Fruit fly (Drosophila melanogaster) whole organism, embryonic: ENCODE results near the gene asl.

Experiments used
- Aef1 ChIP-seq: fragments of 200-800 bp; sonication (Bioruptor generic); IDR thresholded peaks from 3 replicates; pipeline ENCODE4 v1.3.6; 2022; ENCODE audit warnings: missing biosample characterization, missing genetic modification characterization
- Awh ChIP-seq: fragments of 200-800 bp; sonication (Bioruptor generic); IDR thresholded peaks from 2 replicates; pipeline ENCODE4, ENCODE4 v1.3.6; 2022; ENCODE audit warnings: missing biosample characterization, missing genetic modification characterization
- BtbVII ChIP-seq: fragments of 200-800 bp; sonication (Bioruptor generic); optimal IDR thresholded peaks from 3 replicates; lab custom pipeline; 2017; ENCODE audit warnings: missing biosample characterization, mild to moderate bottlenecking, missing genetic modification characterization
- CG11456 ChIP-seq: fragments of 200-800 bp; sonication (Bioruptor generic); IDR thresholded peaks from 3 replicates; pipeline ENCODE4 v1.3.6; 2022; ENCODE audit warnings: missing biosample characterization, missing genetic modification characterization
- CG12236 ChIP-seq: fragments of 200-800 bp; sonication (Bioruptor generic); optimal IDR thresholded peaks from 2 replicates; lab custom pipeline; 2016; ENCODE audit warnings: missing biosample characterization, missing genetic modification characterization
- CG12299 ChIP-seq: fragments of 200-800 bp; sonication (Bioruptor generic); optimal IDR thresholded peaks from 2 replicates; lab custom pipeline; 2018; ENCODE audit warnings: missing biosample characterization, mild to moderate bottlenecking, missing genetic modification characterization
- CG15514 ChIP-seq: fragments of 200-800 bp; sonication (Bioruptor generic); optimal IDR thresholded peaks from 3 replicates; lab custom pipeline; 2017; ENCODE audit warnings: missing biosample characterization, missing genetic modification characterization, mild to moderate bottlenecking, moderate library complexity, missing genetic modification reagents
- CG17186 ChIP-seq: fragments of 200-800 bp; sonication (Bioruptor generic); optimal IDR thresholded peaks from 3 replicates; lab custom pipeline; 2017; ENCODE audit warnings: missing biosample characterization, missing genetic modification reagents, missing genetic modification characterization
- CG17612 ChIP-seq: fragments of 200-800 bp; sonication (Bioruptor generic); IDR thresholded peaks from 2 replicates; pipeline ENCODE4 v1.3.6; 2022; ENCODE audit warnings: missing biosample characterization, missing genetic modification characterization
- CG17912 ChIP-seq: fragments of 200-800 bp; sonication (Bioruptor generic); optimal IDR thresholded peaks from 2 replicates; lab custom pipeline; 2018; ENCODE audit warnings: missing biosample characterization, mild to moderate bottlenecking, missing genetic modification characterization
- CG18476 ChIP-seq: fragments of 200-800 bp; sonication (Bioruptor generic); optimal IDR thresholded peaks from 2 replicates; lab custom pipeline; 2016; ENCODE audit warnings: missing biosample characterization, mild to moderate bottlenecking, missing genetic modification characterization
- CG18619 ChIP-seq: fragments of 200-800 bp; sonication (Bioruptor generic); optimal IDR thresholded peaks from 3 replicates; lab custom pipeline; 2017; ENCODE audit warnings: missing biosample characterization, mild to moderate bottlenecking, missing genetic modification characterization
- CG2199 ChIP-seq: fragments of 200-800 bp; sonication (Bioruptor generic); IDR thresholded peaks from 3 replicates; pipeline ENCODE4 v1.3.6; 2022; ENCODE audit warnings: missing biosample characterization, missing genetic modification characterization
- CG2202 ChIP-seq: fragments of 200-800 bp; sonication (Bioruptor generic); optimal IDR thresholded peaks from 2 replicates; lab custom pipeline; 2018; ENCODE audit warnings: missing biosample characterization, mild to moderate bottlenecking, missing genetic modification characterization
- CG3726 ChIP-seq: fragments of 200-800 bp; sonication (Bioruptor generic); IDR thresholded peaks from 3 replicates; pipeline ENCODE4, ENCODE4 v1.3.6; 2022; ENCODE audit warnings: missing biosample characterization, missing genetic modification characterization
- CG6654 ChIP-seq: fragments of 200-800 bp; sonication (Bioruptor generic); optimal IDR thresholded peaks from 2 replicates; lab custom pipeline; 2017; ENCODE audit warnings: missing biosample characterization, mild to moderate bottlenecking, missing genetic modification characterization
- CG7357 ChIP-seq: fragments of 200-800 bp; sonication (Bioruptor generic); IDR thresholded peaks from 3 replicates; pipeline ENCODE4 v1.3.6; 2022; ENCODE audit warnings: missing biosample characterization, missing genetic modification characterization
- CG7987 ChIP-seq: fragments of 200-800 bp; sonication (Bioruptor generic); optimal IDR thresholded peaks from 2 replicates; lab custom pipeline; 2018; ENCODE audit warnings: missing biosample characterization, mild to moderate bottlenecking, missing genetic modification characterization, moderate library complexity
- CHES-1-like ChIP-seq: fragments of 200-800 bp; sonication (Bioruptor generic); optimal IDR thresholded peaks from 2 replicates; lab custom pipeline; 2016; ENCODE audit warnings: missing biosample characterization, missing genetic modification characterization
- D ChIP-seq, 2 experiments: fragments of 200-800 bp in 1 of 2; fragments of >200 bp in 1 of 2; sonication (Bioruptor generic) in 1 of 2; optimal IDR thresholded peaks; 2 replicates in 1 of 2; 3 replicates in 1 of 2; lab custom pipeline; 2017; ENCODE audit warnings: mild to moderate bottlenecking in 1 of 2, missing biosample characterization in 1 of 2, missing genetic modification characterization in 1 of 2, missing genetic modification reagents in 1 of 2
- Dbx ChIP-seq: fragments of 200-800 bp; sonication (Bioruptor generic); IDR thresholded peaks from 3 replicates; pipeline ENCODE4 v1.3.6; 2022; ENCODE audit warnings: missing biosample characterization, missing genetic modification characterization
- E2f1 ChIP-seq: fragments of 200-800 bp; sonication (Bioruptor generic); IDR thresholded peaks from 2 replicates; pipeline ENCODE4 v1.3.6; 2022; ENCODE audit warnings: missing biosample characterization, missing genetic modification characterization
- E2f2 ChIP-seq: fragments of 200-800 bp; sonication (Bioruptor generic); IDR thresholded peaks from 2 replicates; pipeline ENCODE4 v1.3.6; 2022; ENCODE audit warnings: missing biosample characterization, missing genetic modification characterization
- Ets65A ChIP-seq: fragments of 200-800 bp; sonication (Bioruptor generic); peaks from one replicate; lab custom pipeline; 2016; ENCODE audit warnings: missing biosample characterization, missing genetic modification characterization
- Fer2 ChIP-seq: fragments of 200-800 bp; sonication (Bioruptor generic); optimal IDR thresholded peaks from 2 replicates; lab custom pipeline; 2018; ENCODE audit warnings: missing biosample characterization, mild to moderate bottlenecking, missing genetic modification characterization, moderate library complexity
- HLH3B ChIP-seq: fragments of 200-800 bp; sonication (Bioruptor generic); IDR thresholded peaks from 2 replicates; pipeline ENCODE4 v1.3.6; 2022; ENCODE audit warnings: missing biosample characterization, missing genetic modification characterization
- HLH54F ChIP-seq: fragments of 200-800 bp; sonication (Bioruptor generic); optimal IDR thresholded peaks from 3 replicates; lab custom pipeline; 2016; ENCODE audit warnings: missing biosample characterization, missing genetic modification characterization
- Kr ChIP-seq: fragments of 200-800 bp; sonication (Bioruptor generic); optimal IDR thresholded peaks from 2 replicates; lab custom pipeline; 2017; ENCODE audit warnings: missing biosample characterization, mild to moderate bottlenecking, missing genetic modification characterization
- NC2β ChIP-seq: fragments of 200-800 bp; sonication (Bioruptor generic); optimal IDR thresholded peaks from 2 replicates; lab custom pipeline; 2016; ENCODE audit warnings: missing biosample characterization, missing genetic modification characterization
- Nf-YA ChIP-seq: fragments of 200-800 bp; sonication (Bioruptor generic); IDR thresholded peaks from 2 replicates; pipeline ENCODE4 v1.3.6; 2022; ENCODE audit warnings: missing biosample characterization, missing genetic modification characterization
- Pdp1 ChIP-seq, 2 experiments: fragments of 200-800 bp; sonication (Bioruptor generic); optimal IDR thresholded peaks; 3 replicates each; lab custom pipeline; 2016; ENCODE audit warnings: missing biosample characterization in 2 of 2, missing genetic modification characterization in 2 of 2, mild to moderate bottlenecking in 1 of 2, moderate library complexity in 1 of 2
- Sin3A ChIP-seq: fragments of >200 bp; optimal IDR thresholded peaks from 2 replicates; lab custom pipeline; 2018
- Sox100B ChIP-seq: fragments of 200-800 bp; sonication (Bioruptor generic); optimal IDR thresholded peaks from 3 replicates; lab custom pipeline; 2018; ENCODE audit warnings: missing biosample characterization, mild to moderate bottlenecking, missing genetic modification characterization
- Sox102F ChIP-seq: fragments of 200-800 bp; sonication (Bioruptor generic); optimal IDR thresholded peaks from 2 replicates; lab custom pipeline; 2018; ENCODE audit warnings: missing biosample characterization, mild to moderate bottlenecking, missing genetic modification characterization, moderate library complexity
- Stat92E ChIP-seq, 3 experiments: fragments of >200 bp in 2 of 3; fragments of 200-800 bp in 1 of 3; sonication (Bioruptor generic) in 1 of 3; optimal IDR thresholded peaks; 2 replicates each; lab custom pipeline; 2017 to 2019; ENCODE audit warnings: missing biosample characterization in 3 of 3, missing genetic modification characterization in 3 of 3, mild to moderate bottlenecking in 1 of 3, moderate library complexity in 1 of 3
- bab2 ChIP-seq: fragments of 200-800 bp; sonication (Bioruptor generic); optimal IDR thresholded peaks from 2 replicates; lab custom pipeline; 2016; ENCODE audit warnings: missing biosample characterization, missing genetic modification characterization
- croc ChIP-seq: fragments of 200-800 bp; sonication (Bioruptor generic); conservative IDR thresholded peaks from 3 replicates; pipeline ENCODE4 v1.3.6; 2022; ENCODE audit warnings: missing biosample characterization, missing genetic modification characterization
- ems ChIP-seq: fragments of 200-800 bp; sonication (Bioruptor generic); optimal IDR thresholded peaks from 3 replicates; lab custom pipeline; 2016; ENCODE audit warnings: missing biosample characterization, missing genetic modification characterization
- exex ChIP-seq: fragments of 200-800 bp; sonication (Bioruptor generic); optimal IDR thresholded peaks from 4 replicates; lab custom pipeline; 2018; ENCODE audit warnings: missing biosample characterization, mild to moderate bottlenecking, missing genetic modification characterization, moderate library complexity
- gro ChIP-seq: fragments of 200-800 bp; sonication (Bioruptor generic); optimal IDR thresholded peaks from 2 replicates; lab custom pipeline; 2016; ENCODE audit warnings: missing biosample characterization, missing genetic modification characterization
- hkb ChIP-seq, 2 experiments: fragments of 200-800 bp in 1 of 2; fragments of >200 bp in 1 of 2; sonication (Bioruptor generic) in 1 of 2; IDR thresholded peaks in 1 of 2; optimal IDR thresholded peaks in 1 of 2; 2 replicates each; pipeline versions ENCODE4 v1.3.6 to Lab custom; 2017 to 2022; ENCODE audit warnings: missing biosample characterization in 1 of 2, missing genetic modification characterization in 1 of 2
- inv ChIP-seq: fragments of 200-800 bp; sonication (Bioruptor generic); IDR thresholded peaks from 2 replicates; pipeline ENCODE4 v1.3.6; 2022; ENCODE audit warnings: missing biosample characterization, missing genetic modification characterization; ENCODE audit not compliant: partially characterized antibody
- luna ChIP-seq: fragments of 200-800 bp; sonication (Bioruptor generic); optimal IDR thresholded peaks from 2 replicates; lab custom pipeline; 2016; ENCODE audit warnings: missing biosample characterization, missing genetic modification characterization
- mam ChIP-seq: fragments of 200-800 bp; sonication (Bioruptor generic); optimal IDR thresholded peaks from 3 replicates; lab custom pipeline; 2016; ENCODE audit warnings: missing biosample characterization, missing genetic modification characterization
- nau ChIP-seq: fragments of 200-800 bp; sonication (Bioruptor generic); optimal IDR thresholded peaks from 3 replicates; lab custom pipeline; 2017; ENCODE audit warnings: missing biosample characterization, mild to moderate bottlenecking, missing genetic modification characterization, missing genetic modification reagents
- nom ChIP-seq: fragments of 200-800 bp; sonication (Bioruptor generic); optimal IDR thresholded peaks from 2 replicates; lab custom pipeline; 2017; ENCODE audit warnings: missing biosample characterization, missing genetic modification characterization, mild to moderate bottlenecking, moderate library complexity, missing genetic modification reagents
- oc ChIP-seq: fragments of 200-800 bp; sonication (Bioruptor generic); optimal IDR thresholded peaks from 2 replicates; lab custom pipeline; 2018; ENCODE audit warnings: missing biosample characterization, mild to moderate bottlenecking, missing genetic modification characterization, moderate library complexity
- sisA ChIP-seq: fragments of 200-800 bp; sonication (Bioruptor generic); IDR thresholded peaks from 2 replicates; pipeline ENCODE4 v1.3.6; 2022; ENCODE audit warnings: missing biosample characterization, missing genetic modification characterization
- toy ChIP-seq: fragments of 200-800 bp; sonication (Bioruptor generic); IDR thresholded peaks from 2 replicates; pipeline ENCODE4 v1.3.6; 2022; ENCODE audit warnings: missing biosample characterization, missing genetic modification characterization
- usp ChIP-seq: fragments of >200 bp; optimal IDR thresholded peaks from 2 replicates; lab custom pipeline; 2017; ENCODE audit warnings: missing biosample characterization, missing genetic modification characterization

The asl gene

DNA sequence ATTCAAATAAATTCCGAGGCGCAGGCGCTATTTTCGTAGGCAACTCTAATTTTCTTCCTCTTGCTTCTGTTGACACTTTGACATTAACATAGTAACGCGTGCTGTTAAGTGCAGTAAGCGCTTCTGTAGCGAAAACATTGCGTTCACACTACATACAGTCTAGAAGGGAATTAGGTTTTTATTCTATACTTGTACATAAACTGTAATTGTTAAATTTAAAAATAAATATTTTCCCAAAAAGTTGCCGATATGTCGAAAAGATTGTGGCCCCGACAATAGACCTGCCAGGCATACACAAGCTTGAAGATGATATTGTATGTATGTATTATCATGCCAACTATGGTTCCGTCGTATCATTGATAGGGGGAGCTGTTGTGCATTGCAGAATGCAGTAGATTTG, at the start of gene asl:
Gene asl (minus strand): TSS at position 67 of the 400 bp plus-strand sequence.
- TF ChIP-seq Dbx (GFP tag; lab: Robert Waterston, UW) (peak; percentile 57; the same call in 1 of the 3 replicates), NC2β (GFP tag; lab: Kevin White, UChicago) (peak; percentile 55), CG18476 (GFP tag; lab: Kevin White, UChicago) (peak; percentile 50), nau (GFP tag; lab: Kevin White, UChicago) (no peak), Sox100B (no peak), CG17612 (GFP tag; lab: Robert Waterston, UW) (no peak), Pdp1 (GFP tag; optimal IDR thresholded peaks at IDR 0.05; lab: Kevin White, UChicago) (peak; percentile 54 to 59), HLH54F (GFP tag; lab: Kevin White, UChicago) (peak; percentile 60), E2f2 (GFP tag; lab: Robert Waterston, UW) (peak; percentile 84), nom (GFP tag; lab: Kevin White, UChicago) (peak; percentile 48), CG3726 (GFP tag; lab: Robert Waterston, UW) (no peak), CG6654 (GFP tag; lab: Kevin White, UChicago) (peak; percentile 38), CG11456 (0 out of 3 replicates have a peak, but pooled peaks have one; percentile 45), CG7987 (peak; percentile 38), bab2 (GFP tag; lab: Kevin White, UChicago) (peak; percentile 36), Ets65A (GFP tag; lab: Kevin White, UChicago) (peak; percentile 94), BtbVII (GFP tag; lab: Kevin White, UChicago) (peak; percentile 42), CG12236 (GFP tag; lab: Kevin White, UChicago) (no peak), HLH3B (no peak), Sox102F (GFP tag; lab: Kevin White, UChicago) (no peak), hkb (optimal IDR thresholded peaks at IDR 0.05; lab: Kevin White, UChicago) (no peak), hkb (GFP tag; IDR thresholded peaks at IDR 0.05; lab: Robert Waterston, UW) (peak; percentile 26; the same call in 1 of the 2 replicates), CHES-1-like (GFP tag; lab: Kevin White, UChicago) (peak; percentile 58), CG15514 (peak; percentile 71), Awh (GFP tag; lab: Robert Waterston, UW) (0 out of 2 replicates have a peak, but pooled peaks have one; percentile 21), usp (GFP tag; lab: Kevin White, UChicago) (no peak), Sin3A (lab: Kevin White, UChicago) (peak; percentile 74), Stat92E (GFP tag; optimal IDR thresholded peaks at IDR 0.05; lab: Kevin White, UChicago) (no peak), E2f1 (GFP tag; lab: Robert Waterston, UW) (peak; percentile 61), CG12299 (peak; percentile 50), D (optimal IDR thresholded peaks at IDR 0.05; lab: Kevin White, UChicago) (no peak), D (GFP tag; optimal IDR thresholded peaks at IDR 0.05; lab: Kevin White, UChicago) (peak; percentile 44), Nf-YA (GFP tag; lab: Robert Waterston, UW) (no peak), Kr (no peak), Fer2 (tag; lab: Kevin White, UChicago) (peak; percentile 43), CG2199 (GFP tag; lab: Robert Waterston, UW) (0 out of 3 replicates have a peak, but pooled peaks have one; percentile 20), exex (tag; lab: Kevin White, UChicago) (no peak), oc (tag; lab: Kevin White, UChicago) (no peak), CG18619 (GFP tag; lab: Kevin White, UChicago) (peak; percentile 56), luna (no peak), CG17912 (GFP tag; lab: Kevin White, UChicago) (peak; percentile 59), CG7357 (GFP tag; lab: Robert Waterston, UW) (peak; percentile 97), CG2202 (tag; lab: Kevin White, UChicago) (peak; percentile 48), toy (GFP tag; lab: Robert Waterston, UW) (no peak), CG17186 (GFP tag; lab: Kevin White, UChicago) (peak; percentile 100), croc (GFP tag; lab: Robert Waterston, UW) (peak; percentile 18; the same call in 1 of the 3 replicates), mam (GFP tag; lab: Kevin White, UChicago) (peak; percentile 44), Aef1 (GFP tag; lab: Robert Waterston, UW) (no peak; the same call in 2 of the 3 replicates), sisA (peak; percentile 49; the same call in 1 of the 2 replicates), ems (peak; percentile 52), gro (peak; percentile 51), inv (no peak)
